Worm (Caenorhabditis elegans) whole organism, young adult: ENCODE measurements around the gene C09G12.5.

Source experiments
- C06A6.2 ChIP-seq: fragments of 200-800 bp; sonication (Bioruptor generic); conservative IDR thresholded peaks from 2 replicates; pipeline ENCODE4 v1.3.6; 2022; ENCODE audit warnings: missing genetic modification characterization, missing compliant biosample characterization
- C17E4.6 ChIP-seq: fragments of 200-800 bp; sonication (Bioruptor generic); IDR thresholded peaks from 2 replicates; pipeline ENCODE4 v1.3.6; 2022; ENCODE audit warnings: missing genetic modification reagents, missing genetic modification characterization, missing compliant biosample characterization
- F33H1.4 ChIP-seq: fragments of 200-800 bp; sonication (Bioruptor generic); IDR thresholded peaks from 2 replicates; pipeline ENCODE4 v1.3.6; 2022; ENCODE audit warnings: missing genetic modification reagents, missing genetic modification characterization, missing compliant biosample characterization
- F37B4.10 ChIP-seq: fragments of 200-800 bp; sonication (Bioruptor generic); IDR thresholded peaks from 2 replicates; pipeline ENCODE4 v1.3.6; 2022; ENCODE audit warnings: missing genetic modification characterization, missing compliant biosample characterization
- F39B2.1 ChIP-seq: fragments of 200-800 bp; sonication (Bioruptor generic); IDR thresholded peaks from 2 replicates; pipeline ENCODE4 v1.3.6; 2022; ENCODE audit warnings: missing genetic modification reagents, missing genetic modification characterization, missing compliant biosample characterization
- F55B11.4 ChIP-seq: sonication (generic microtip); optimal IDR thresholded peaks from 2 replicates; lab custom pipeline; 2016; ENCODE audit warnings: missing compliant biosample characterization, missing genetic modification characterization, borderline replicate concordance; ENCODE audit not compliant: insufficient read depth
- F57C9.4 ChIP-seq: sonication (generic microtip); optimal IDR thresholded peaks from 2 replicates; lab custom pipeline; 2017; ENCODE audit warnings: mild to moderate bottlenecking, missing genetic modification characterization, missing compliant biosample characterization
- T26A5.8 ChIP-seq: sonication (generic microtip); optimal IDR thresholded peaks from 2 replicates; lab custom pipeline; 2016; ENCODE audit warnings: missing genetic modification characterization, missing compliant biosample characterization
- Y53G8AR.9 ChIP-seq: fragments of 200-800 bp; sonication (Bioruptor generic); conservative IDR thresholded peaks from 2 replicates; pipeline ENCODE4 v1.3.6; 2022; ENCODE audit warnings: missing genetic modification reagents, missing genetic modification characterization, missing compliant biosample characterization
- Y79H2A.3 ChIP-seq: fragments of 200-800 bp; sonication (Bioruptor generic); conservative IDR thresholded peaks from 2 replicates; pipeline ENCODE4 v1.3.6; 2022; ENCODE audit warnings: missing genetic modification reagents, missing genetic modification characterization, missing compliant biosample characterization
- ZK185.1 ChIP-seq: sonication (generic microtip); optimal IDR thresholded peaks from 2 replicates; lab custom pipeline; 2016; ENCODE audit warnings: mild to moderate bottlenecking, missing genetic modification characterization, missing compliant biosample characterization; ENCODE audit not compliant: poor library complexity, severe bottlenecking
- akir-1 ChIP-seq: fragments of 200-800 bp; sonication (Bioruptor generic); optimal IDR thresholded peaks from 2 replicates; lab custom pipeline; 2018; ENCODE audit warnings: mild to moderate bottlenecking, missing genetic modification characterization, moderate library complexity, missing compliant biosample characterization
- attf-5 ChIP-seq: fragments of 200-800 bp; sonication (Bioruptor generic); optimal IDR thresholded peaks from 2 replicates; lab custom pipeline; 2018; ENCODE audit warnings: mild to moderate bottlenecking, missing genetic modification characterization, missing compliant biosample characterization
- attf-6 ChIP-seq: fragments of 200-800 bp; sonication (Bioruptor generic); IDR thresholded peaks from 2 replicates; pipeline ENCODE4 v1.3.6; 2022; ENCODE audit warnings: missing genetic modification reagents, missing genetic modification characterization, missing compliant biosample characterization
- bed-1 ChIP-seq: fragments of 200-800 bp; sonication (Bioruptor generic); IDR thresholded peaks from 2 replicates; pipeline ENCODE4 v1.3.6; 2022; ENCODE audit warnings: missing genetic modification reagents, missing genetic modification characterization, missing compliant biosample characterization
- ccch-3 ChIP-seq: fragments of 200-800 bp; sonication (Bioruptor generic); optimal IDR thresholded peaks from 2 replicates; lab custom pipeline; 2018; ENCODE audit warnings: mild to moderate bottlenecking, missing genetic modification characterization, missing compliant biosample characterization
- chd-7 ChIP-seq: sonication (generic microtip); optimal IDR thresholded peaks from 2 replicates; lab custom pipeline; 2016; ENCODE audit warnings: mild to moderate bottlenecking, missing genetic modification characterization, moderate library complexity, missing compliant biosample characterization
- dox-1 ChIP-seq: fragments of 200-800 bp; sonication (Bioruptor generic); IDR thresholded peaks from 2 replicates; pipeline ENCODE4 v1.3.6; 2022; ENCODE audit warnings: missing genetic modification reagents, missing genetic modification characterization, missing compliant biosample characterization
- dpl-1 ChIP-seq: fragments of 150-350 bp; optimal IDR thresholded peaks from 2 replicates; lab custom pipeline; 2014; ENCODE audit warnings: missing biosample characterization, missing genetic modification reagents, missing genetic modification characterization
- egrh-3 ChIP-seq: fragments of 200-800 bp; sonication (Bioruptor generic); IDR thresholded peaks from 2 replicates; pipeline ENCODE4 v1.3.6; 2022; ENCODE audit warnings: missing genetic modification reagents, missing genetic modification characterization, missing compliant biosample characterization
- ekl-4 ChIP-seq: fragments of 200-800 bp; sonication (Bioruptor generic); IDR thresholded peaks from 2 replicates; pipeline ENCODE4 v1.3.6; 2022; ENCODE audit warnings: missing genetic modification reagents, missing genetic modification characterization, missing compliant biosample characterization
- fkh-3 ChIP-seq: sonication (generic microtip); optimal IDR thresholded peaks from 2 replicates; lab custom pipeline; 2016; ENCODE audit warnings: mild to moderate bottlenecking, missing genetic modification characterization, missing compliant biosample characterization
- him-1 ChIP-seq: sonication (generic microtip); optimal IDR thresholded peaks from 2 replicates; lab custom pipeline; 2016; ENCODE audit warnings: missing genotype, missing genetic modification reagents, missing genetic modification characterization, missing compliant biosample characterization
- hlh-26 ChIP-seq: fragments of 200-800 bp; sonication (Bioruptor generic); conservative IDR thresholded peaks from 2 replicates; pipeline ENCODE4 v1.3.6; 2022; ENCODE audit warnings: missing genetic modification reagents, missing genetic modification characterization, missing compliant biosample characterization
- hmg-20 ChIP-seq: fragments of 200-800 bp; sonication (Bioruptor generic); IDR thresholded peaks from 2 replicates; pipeline ENCODE4 v1.3.6; 2022; ENCODE audit warnings: missing genetic modification reagents, missing genetic modification characterization, missing compliant biosample characterization
- hrde-1 ChIP-seq: sonication (generic microtip); optimal IDR thresholded peaks from 2 replicates; lab custom pipeline; 2016; ENCODE audit warnings: missing genetic modification characterization, mild to moderate bottlenecking, missing compliant biosample characterization, moderate library complexity, missing genotype, missing genetic modification reagents, borderline replicate concordance
- lin-26 ChIP-seq: fragments of 200-800 bp; sonication (Bioruptor generic); IDR thresholded peaks from 2 replicates; pipeline ENCODE4 v1.3.6; 2022; ENCODE audit warnings: missing genetic modification reagents, missing genetic modification characterization, missing compliant biosample characterization
- lin-35 ChIP-seq, 3 experiments: fragments of 150-350 bp in 2 of 3; sonication (generic microtip) in 1 of 3; optimal IDR thresholded peaks; 2 replicates each; lab custom pipeline; 2014 to 2018; ENCODE audit warnings: missing biosample characterization in 3 of 3, missing genetic modification characterization in 3 of 3, missing genetic modification reagents in 3 of 3
- lin-40 ChIP-seq: sonication (generic microtip); optimal IDR thresholded peaks from 2 replicates; lab custom pipeline; 2016; ENCODE audit warnings: missing genetic modification characterization, mild to moderate bottlenecking, missing compliant biosample characterization, missing genotype, missing genetic modification reagents
- lir-1 ChIP-seq: fragments of 200-800 bp; sonication (Bioruptor generic); conservative IDR thresholded peaks from 2 replicates; pipeline ENCODE4 v1.3.6; 2022; ENCODE audit warnings: missing genetic modification reagents, missing genetic modification characterization, missing compliant biosample characterization
- madf-10 ChIP-seq: sonication (generic microtip); optimal IDR thresholded peaks from 2 replicates; lab custom pipeline; 2016; ENCODE audit warnings: mild to moderate bottlenecking, missing genetic modification characterization, missing compliant biosample characterization
- madf-8 ChIP-seq: fragments of 200-800 bp; sonication (Bioruptor generic); conservative IDR thresholded peaks from 2 replicates; pipeline ENCODE4 v1.3.6; 2022; ENCODE audit warnings: missing genetic modification reagents, missing genetic modification characterization, missing compliant biosample characterization
- mel-28 ChIP-seq: sonication (generic microtip); optimal IDR thresholded peaks from 2 replicates; lab custom pipeline; 2016; ENCODE audit warnings: borderline replicate concordance, mild to moderate bottlenecking, missing genetic modification characterization, missing compliant biosample characterization
- mes-4 ChIP-seq: sonication (generic microtip); optimal IDR thresholded peaks from 2 replicates; lab custom pipeline; 2016; ENCODE audit warnings: missing genotype, missing genetic modification characterization, missing compliant biosample characterization
- nhr-27 ChIP-seq: fragments of 200-800 bp; sonication (Bioruptor generic); optimal IDR thresholded peaks from 2 replicates; lab custom pipeline; 2018; ENCODE audit warnings: mild to moderate bottlenecking, missing genetic modification characterization, moderate library complexity, missing compliant biosample characterization
- nhr-80 ChIP-seq: sonication (generic microtip); optimal IDR thresholded peaks from 2 replicates; lab custom pipeline; 2016; ENCODE audit warnings: missing genetic modification characterization, missing compliant biosample characterization
- pbrm-1 ChIP-seq: fragments of 200-800 bp; sonication (Bioruptor generic); IDR thresholded peaks from 2 replicates; pipeline ENCODE4 v1.3.6; 2022; ENCODE audit warnings: missing genetic modification reagents, missing genetic modification characterization, missing compliant biosample characterization
- snpc-4 ChIP-seq, 5 experiments: fragments of 150-350 bp in 1 of 5; sonication (generic microtip) in 4 of 5; optimal IDR thresholded peaks; 2 replicates each; lab custom pipeline; 2014 to 2018; ENCODE audit warnings: missing genetic modification characterization in 5 of 5, missing biosample characterization in 3 of 5, antibody characterized with exemption in 2 of 5, mild to moderate bottlenecking in 2 of 5, missing compliant biosample characterization in 2 of 5, missing genotype in 2 of 5, moderate library complexity in 2 of 5, missing genetic modification reagents in 1 of 5
- sptf-2 ChIP-seq: fragments of 200-800 bp; sonication (Bioruptor generic); optimal IDR thresholded peaks from 2 replicates; lab custom pipeline; 2018; ENCODE audit warnings: mild to moderate bottlenecking, missing genetic modification characterization, missing compliant biosample characterization
- unc-62 ChIP-seq: fragments of 150-350 bp; optimal IDR thresholded peaks from 2 replicates; lab custom pipeline; 2014; ENCODE audit warnings: missing biosample characterization, missing genetic modification reagents, missing genetic modification characterization
- zfh-2 ChIP-seq: fragments of 200-800 bp; sonication (Bioruptor generic); conservative IDR thresholded peaks from 2 replicates; pipeline ENCODE4 v1.3.6; 2022; ENCODE audit warnings: missing genetic modification reagents, missing genetic modification characterization, missing compliant biosample characterization
- ztf-25 ChIP-seq: fragments of 200-800 bp; sonication (Bioruptor generic); IDR thresholded peaks from 2 replicates; pipeline ENCODE4 v1.3.6; 2022; ENCODE audit warnings: missing genetic modification reagents, missing genetic modification characterization, missing compliant biosample characterization
- ztf-26 ChIP-seq: sonication (generic microtip); optimal IDR thresholded peaks from 2 replicates; lab custom pipeline; 2017; ENCODE audit warnings: missing genetic modification characterization, missing compliant biosample characterization

Gene C09G12.5

ce11 chrIV:3521710-3522109 is 42.6 kb downstream of the C09G12.5 start:
- TF ChIP-seq ekl-4 (GFP tag; lab: Robert Waterston, UW) (0 out of 2 replicates have a peak, but pooled peaks have one; percentile 23), mel-28 (tag; lab: Kevin White, UChicago) (no peak), zfh-2 (GFP tag; lab: Robert Waterston, UW) (peak; percentile 47; the same call in 1 of the 2 replicates)
- TF ChIP-seq, all 124 proteins: peak for 2

- TF ChIP-seq chd-7 (tag; lab: Kevin White, UChicago): no peak
- TF ChIP-seq zfh-2 (GFP tag; lab: Robert Waterston, UW): peak; percentile 58
- TF ChIP-seq egrh-3 (GFP tag; lab: Robert Waterston, UW): peak; percentile 68; the same call in 1 of the 2 replicates
- TF ChIP-seq F57C9.4 (tag; lab: Kevin White, UChicago): no peak
These were observed 44.3 kb downstream of the C09G12.5 start for ce11 chrIV:3523419-3523818.

DNA sequence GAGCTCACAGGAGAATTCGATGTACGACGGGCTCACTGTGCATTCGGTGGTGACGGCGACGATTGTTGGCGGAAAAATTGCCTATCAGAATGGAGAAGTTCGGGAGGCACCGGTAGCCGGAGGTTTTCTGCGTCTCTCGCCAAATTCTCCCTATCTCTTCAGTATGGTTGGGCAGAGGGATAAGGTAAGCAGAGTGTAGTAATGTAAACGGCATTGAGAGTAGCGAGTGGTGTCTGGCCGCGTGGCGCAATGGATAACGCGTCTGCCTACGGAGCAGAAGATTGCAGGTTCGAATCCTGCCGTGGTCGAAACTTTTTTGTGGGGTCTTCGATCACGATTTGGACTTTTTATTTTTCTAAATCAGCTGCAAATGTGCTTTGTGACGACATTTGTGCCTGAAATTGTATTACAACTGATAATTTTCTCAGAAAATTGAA is 45.5 kb downstream of the C09G12.5 start:
- TF ChIP-seq hmg-20 (GFP tag; lab: Robert Waterston, UW): no peak
- TF ChIP-seq lir-1: no peak
- no peak for TF ChIP-seq him-1 (tag; lab: Kevin White, UChicago)
- no peak for TF ChIP-seq Y53G8AR.9 (GFP tag; lab: Robert Waterston, UW)
- TF ChIP-seq lin-40 (tag; lab: Kevin White, UChicago): peak; percentile 51
- peak; percentile 94 for TF ChIP-seq lin-26 (GFP tag; lab: Robert Waterston, UW)
- TF ChIP-seq snpc-4 (GFP tag; optimal IDR thresholded peaks at IDR 0.05; lab: Kevin White, UChicago): peak; percentile 23
- TF ChIP-seq snpc-4 (tag; optimal IDR thresholded peaks at IDR 0.05; lab: Kevin White, UChicago): peak in 3 of 4 experiments; percentile 5 to 82 (median 72)
- no peak for TF ChIP-seq Y79H2A.3 (GFP tag; lab: Robert Waterston, UW)
- no peak for TF ChIP-seq F37B4.10 (GFP tag; lab: Robert Waterston, UW)
- TF ChIP-seq F39B2.1 (GFP tag; lab: Robert Waterston, UW): no peak
- TF ChIP-seq mel-28 (tag; lab: Kevin White, UChicago): no peak
- peak; percentile 70 for TF ChIP-seq dox-1 (GFP tag; lab: Robert Waterston, UW)
- no peak for TF ChIP-seq nhr-80 (tag; lab: Kevin White, UChicago)
- TF ChIP-seq unc-62 (GFP tag; lab: Kevin White, UChicago): no peak
- TF ChIP-seq akir-1 (GFP tag; lab: Kevin White, UChicago): no peak
- peak in 1 of 3 experiments; percentile 43 for TF ChIP-seq lin-35 (GFP tag; optimal IDR thresholded peaks at IDR 0.05; lab: Kevin White, UChicago)
- peak; percentile 58 for TF ChIP-seq madf-10
- no peak for TF ChIP-seq T26A5.8 (tag; lab: Kevin White, UChicago)
- peak; percentile 8 for TF ChIP-seq fkh-3
- no peak for TF ChIP-seq C17E4.6 (GFP tag; lab: Robert Waterston, UW)
- no peak for TF ChIP-seq C06A6.2 (GFP tag; lab: Robert Waterston, UW)
- TF ChIP-seq hrde-1 (tag; lab: Kevin White, UChicago): peak; percentile 48
- no peak for TF ChIP-seq mes-4 (tag; lab: Kevin White, UChicago)
- peak; percentile 79 for TF ChIP-seq ZK185.1
- no peak for TF ChIP-seq F55B11.4 (tag; lab: Kevin White, UChicago)
- peak; percentile 76 for TF ChIP-seq zfh-2 (GFP tag; lab: Robert Waterston, UW)
- TF ChIP-seq bed-1: no peak
- TF ChIP-seq ztf-26 (tag; lab: Kevin White, UChicago): peak; percentile 69
- no peak for TF ChIP-seq F33H1.4 (GFP tag; lab: Robert Waterston, UW)
- TF ChIP-seq attf-6 (GFP tag; lab: Robert Waterston, UW): 0 out of 2 replicates have a peak, but pooled peaks have one; percentile 55
- no peak for TF ChIP-seq ccch-3 (GFP tag; lab: Kevin White, UChicago)
- TF ChIP-seq pbrm-1 (GFP tag; lab: Robert Waterston, UW): peak; percentile 71
- TF ChIP-seq madf-8: 0 out of 2 replicates have a peak, but pooled peaks have one; percentile 10
- TF ChIP-seq dpl-1 (GFP tag; lab: Kevin White, UChicago): no peak
- TF ChIP-seq nhr-27 (tag; lab: Kevin White, UChicago): no peak
- peak; percentile 68; the same call in 1 of the 2 replicates for TF ChIP-seq ztf-25
- no peak for TF ChIP-seq sptf-2 (GFP tag; lab: Kevin White, UChicago)
- TF ChIP-seq attf-5: peak; percentile 68
- TF ChIP-seq hlh-26 (GFP tag; lab: Robert Waterston, UW): no peak
